Fruit fly (Drosophila melanogaster) Kc167 (cell line): ENCODE results near the gene mgr.

Experiments used
- Myc ChIP-seq: fragments of >200 bp; optimal IDR thresholded peaks from 2 replicates; lab custom pipeline; 2017; ENCODE audit warnings: missing external identifiers
- h ChIP-seq: fragments of >200 bp; optimal IDR thresholded peaks from 3 replicates; lab custom pipeline; 2018; ENCODE audit warnings: missing external identifiers
- psq ChIP-seq: fragments of >200 bp; optimal IDR thresholded peaks from 2 replicates; lab custom pipeline; 2017; ENCODE audit warnings: missing external identifiers
- ttk ChIP-seq: sonication (Bioruptor generic); optimal IDR thresholded peaks from 2 replicates; lab custom pipeline; 2017; ENCODE audit warnings: missing external identifiers

DNA sequence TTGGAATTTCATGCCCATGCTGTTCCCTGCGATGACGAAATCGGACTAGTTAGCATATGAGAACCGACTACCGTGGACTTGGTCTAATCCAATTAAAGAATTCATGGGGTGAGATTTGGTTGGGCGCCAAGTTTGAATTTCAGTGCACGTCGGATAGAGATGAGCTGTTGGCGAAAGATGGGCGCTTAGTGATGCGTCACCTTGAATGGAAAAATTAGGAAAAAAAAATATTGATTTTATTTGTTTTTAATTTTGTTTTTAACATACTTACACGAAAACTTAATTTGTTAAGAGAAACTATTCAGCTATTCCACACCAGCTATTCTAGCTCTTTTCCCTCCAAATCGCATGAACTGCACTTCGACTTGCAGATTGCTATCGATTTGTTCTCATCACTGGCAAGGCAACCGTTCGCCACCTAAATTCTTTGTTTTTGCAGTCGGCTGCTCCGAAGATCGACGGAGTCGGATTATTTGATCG is 12.0 kb upstream of the mgr start, which contains the start of the genes ninaG and Sptz:
- TF ChIP-seq ttk (lab: Kevin White, UChicago) = no peak
- no peak for TF ChIP-seq psq
- TF ChIP-seq h (lab: Kevin White, UChicago) = no peak
- no peak for TF ChIP-seq Myc (lab: Kevin White, UChicago)
